Worm (Caenorhabditis elegans) whole organism, L3 larva: Measurements from ENCODE around the gene rexd-1.

Experiments used
- R02D3.7 ChIP-seq: fragments of 150-350 bp; optimal IDR thresholded peaks from 2 replicates; lab custom pipeline; 2014; ENCODE audit warnings: missing biosample characterization, missing genetic modification characterization
- ZK546.5 ChIP-seq: sonication (generic microtip); optimal IDR thresholded peaks from 2 replicates; lab custom pipeline; 2017; ENCODE audit warnings: missing biosample characterization, missing genetic modification characterization
- ama-1 ChIP-seq: fragments of 150-350 bp; optimal IDR thresholded peaks from 2 replicates; lab custom pipeline; 2018
- ceh-16 ChIP-seq: sonication (generic microtip); optimal IDR thresholded peaks from 2 replicates; lab custom pipeline; 2017; ENCODE audit warnings: missing biosample characterization, missing genetic modification characterization
- ceh-28 ChIP-seq: fragments of 150-350 bp; optimal IDR thresholded peaks from 2 replicates; lab custom pipeline; 2014; ENCODE audit warnings: missing biosample characterization, missing genetic modification reagents, missing genetic modification characterization
- ceh-82 ChIP-seq: fragments of 150-350 bp; optimal IDR thresholded peaks from 2 replicates; lab custom pipeline; 2014; ENCODE audit warnings: missing biosample characterization, missing genetic modification characterization
- ceh-9 ChIP-seq: sonication (generic microtip); optimal IDR thresholded peaks from 2 replicates; lab custom pipeline; 2018; ENCODE audit warnings: missing biosample characterization, missing genetic modification characterization
- daf-12 ChIP-seq: fragments of 150-350 bp; optimal IDR thresholded peaks from 2 replicates; lab custom pipeline; 2014; ENCODE audit warnings: missing biosample characterization, missing genetic modification reagents, missing genetic modification characterization
- egl-5 ChIP-seq: fragments of 150-350 bp; optimal IDR thresholded peaks from 2 replicates; lab custom pipeline; 2017; ENCODE audit warnings: missing biosample characterization, missing genetic modification reagents, missing genetic modification characterization, inconsistent platforms
- elt-1 ChIP-seq: fragments of 150-350 bp; optimal IDR thresholded peaks from 2 replicates; lab custom pipeline; 2014; ENCODE audit warnings: missing biosample characterization, missing genetic modification characterization
- elt-2 ChIP-seq: sonication (generic microtip); optimal IDR thresholded peaks from 2 replicates; lab custom pipeline; 2016; ENCODE audit warnings: missing genetic modification reagents, mild to moderate bottlenecking, missing genetic modification characterization, missing compliant biosample characterization
- elt-3 ChIP-seq, 3 experiments: fragments of 150-350 bp in 1 of 3; sonication (generic microtip) in 2 of 3; optimal IDR thresholded peaks; 2 replicates in 2 of 3; 4 replicates in 1 of 3; lab custom pipeline; 2014 to 2017; ENCODE audit warnings: missing biosample characterization in 3 of 3, missing genetic modification characterization in 3 of 3
- eor-1 ChIP-seq, 2 experiments: fragments of 150-350 bp; optimal IDR thresholded peaks; 2 replicates each; lab custom pipeline; 2014 to 2018; ENCODE audit warnings: missing biosample characterization in 2 of 2, missing genetic modification characterization in 2 of 2
- fkh-10 ChIP-seq: sonication (generic microtip); optimal IDR thresholded peaks from 2 replicates; lab custom pipeline; 2017; ENCODE audit warnings: missing biosample characterization, missing genetic modification reagents, missing genetic modification characterization
- fkh-2 ChIP-seq: fragments of 150-350 bp; optimal IDR thresholded peaks from 2 replicates; lab custom pipeline; 2014; ENCODE audit warnings: missing biosample characterization, missing genetic modification reagents, missing genetic modification characterization
- fos-1 ChIP-seq: fragments of 150-350 bp; optimal IDR thresholded peaks from 2 replicates; lab custom pipeline; 2014; ENCODE audit warnings: missing biosample characterization, missing genetic modification characterization
- hmg-11 ChIP-seq: sonication (generic microtip); optimal IDR thresholded peaks from 2 replicates; lab custom pipeline; 2016; ENCODE audit warnings: missing genetic modification characterization, missing compliant biosample characterization
- lin-15B ChIP-seq: fragments of 150-350 bp; optimal IDR thresholded peaks from 2 replicates; lab custom pipeline; 2014; ENCODE audit warnings: missing biosample characterization, missing genetic modification characterization
- lin-39 ChIP-seq: fragments of 150-350 bp; optimal IDR thresholded peaks from 2 replicates; lab custom pipeline; 2018; ENCODE audit warnings: missing biosample characterization, missing genetic modification reagents, missing genetic modification characterization
- lsy-12 ChIP-seq: sonication (generic microtip); optimal IDR thresholded peaks from 2 replicates; lab custom pipeline; 2016; ENCODE audit warnings: mild to moderate bottlenecking, missing genetic modification characterization, missing compliant biosample characterization
- mdl-1 ChIP-seq: fragments of 150-350 bp; optimal IDR thresholded peaks from 2 replicates; lab custom pipeline; 2014; ENCODE audit warnings: missing biosample characterization, missing genetic modification characterization
- mml-1 ChIP-seq: fragments of 150-350 bp; sonication (generic microtip); optimal IDR thresholded peaks from 3 replicates; lab custom pipeline; 2014; ENCODE audit warnings: missing biosample characterization, missing genetic modification characterization
- nfya-1 ChIP-seq: sonication (generic microtip); optimal IDR thresholded peaks from 2 replicates; lab custom pipeline; 2017; ENCODE audit warnings: missing genetic modification characterization, mild to moderate bottlenecking, missing compliant biosample characterization, antibody characterized with exemption, moderate library complexity; ENCODE audit not compliant: insufficient read depth
- nhr-11 ChIP-seq: fragments of 150-350 bp; optimal IDR thresholded peaks from 2 replicates; lab custom pipeline; 2014; ENCODE audit warnings: missing biosample characterization, missing genetic modification characterization
- nhr-12 ChIP-seq: fragments of 150-350 bp; optimal IDR thresholded peaks from 2 replicates; lab custom pipeline; 2014; ENCODE audit warnings: missing biosample characterization, missing genetic modification characterization
- nhr-23 ChIP-seq: fragments of 150-350 bp; optimal IDR thresholded peaks from 2 replicates; lab custom pipeline; 2014; ENCODE audit warnings: missing biosample characterization, missing genetic modification reagents, missing genetic modification characterization
- nhr-43 ChIP-seq: sonication (generic microtip); optimal IDR thresholded peaks from 2 replicates; lab custom pipeline; 2016; ENCODE audit warnings: mild to moderate bottlenecking, missing genetic modification characterization, missing compliant biosample characterization; ENCODE audit not compliant: poor library complexity, severe bottlenecking
- nhr-67 ChIP-seq: fragments of 150-350 bp; optimal IDR thresholded peaks from 2 replicates; lab custom pipeline; 2014; ENCODE audit warnings: missing biosample characterization, missing genetic modification characterization
- nhr-76 ChIP-seq: fragments of 150-350 bp; sonication (generic microtip); optimal IDR thresholded peaks from 5 replicates; lab custom pipeline; 2014; ENCODE audit warnings: missing biosample characterization, missing genetic modification characterization
- nhr-77 ChIP-seq: fragments of 150-350 bp; optimal IDR thresholded peaks from 2 replicates; lab custom pipeline; 2014; ENCODE audit warnings: missing biosample characterization, missing genetic modification characterization
- pha-4 ChIP-seq: fragments of 150-350 bp; optimal IDR thresholded peaks from 2 replicates; lab custom pipeline; 2014; ENCODE audit warnings: missing biosample characterization, missing genetic modification reagents, missing genetic modification characterization
- pqm-1 ChIP-seq: fragments of 150-350 bp; optimal IDR thresholded peaks from 2 replicates; lab custom pipeline; 2017; ENCODE audit warnings: missing biosample characterization, missing genetic modification characterization, inconsistent platforms
- sea-2 ChIP-seq: fragments of 150-350 bp; sonication (generic microtip); optimal IDR thresholded peaks from 4 replicates; lab custom pipeline; 2014; ENCODE audit warnings: missing biosample characterization, missing genetic modification reagents, missing genetic modification characterization
- tbx-2 ChIP-seq: sonication (generic microtip); optimal IDR thresholded peaks from 2 replicates; lab custom pipeline; 2016; ENCODE audit warnings: mild to moderate bottlenecking, missing genetic modification characterization, missing compliant biosample characterization
- unc-39 ChIP-seq: sonication (generic microtip); optimal IDR thresholded peaks from 4 replicates; lab custom pipeline; 2017; ENCODE audit warnings: missing biosample characterization, missing genetic modification characterization
- zag-1 ChIP-seq: fragments of 150-350 bp; optimal IDR thresholded peaks from 2 replicates; lab custom pipeline; 2014; ENCODE audit warnings: missing biosample characterization, missing genetic modification characterization
- ztf-4 ChIP-seq: fragments of 150-350 bp; optimal IDR thresholded peaks from 2 replicates; lab custom pipeline; 2014; ENCODE audit warnings: missing biosample characterization, missing genetic modification characterization

The rexd-1 gene

ce11 chrIII:1831104-1831503, 3.2 kb upstream of the rexd-1 start:
- TF ChIP-seq elt-1 (tag; lab: Kevin White, UChicago), result no peak
- TF ChIP-seq fos-1 (tag; lab: Kevin White, UChicago), result no peak
- TF ChIP-seq nhr-67, result no peak
- TF ChIP-seq mml-1, result no peak
- no peak for TF ChIP-seq ztf-4
- no peak for TF ChIP-seq ceh-9 (tag; lab: Kevin White, UChicago)
- no peak for TF ChIP-seq daf-12 (tag; lab: Kevin White, UChicago)
- no peak for TF ChIP-seq R02D3.7 (tag; lab: Kevin White, UChicago)
- no peak for TF ChIP-seq egl-5 (tag; lab: Kevin White, UChicago)
- no peak for TF ChIP-seq zag-1 (tag; lab: Kevin White, UChicago)
- TF ChIP-seq sea-2, result no peak
- no peak for TF ChIP-seq ceh-82 (tag; lab: Kevin White, UChicago)
- no peak for TF ChIP-seq ceh-28
- no peak for TF ChIP-seq fkh-10
- no peak for TF ChIP-seq mdl-1 (tag; lab: Kevin White, UChicago)
- no peak for TF ChIP-seq elt-2 (tag; lab: Kevin White, UChicago)
- no peak for TF ChIP-seq pha-4 (tag; lab: Kevin White, UChicago)
- TF ChIP-seq lin-39 (tag; lab: Kevin White, UChicago), result no peak
- no peak for TF ChIP-seq tbx-2

- no peak for TF ChIP-seq nfya-1 (tag; lab: Kevin White, UChicago)
- no peak for TF ChIP-seq daf-12 (tag; lab: Kevin White, UChicago)
- no peak for TF ChIP-seq pha-4 (tag; lab: Kevin White, UChicago)
- no peak for TF ChIP-seq nhr-11
- TF ChIP-seq nhr-12, result no peak
- no peak for TF ChIP-seq nhr-77 (tag; lab: Kevin White, UChicago)
- no peak for TF ChIP-seq nhr-43
- no peak for TF ChIP-seq hmg-11 (tag; lab: Kevin White, UChicago)
- TF ChIP-seq tbx-2, result no peak
- no peak for TF ChIP-seq eor-1 (tag; optimal IDR thresholded peaks at IDR 0.05; lab: Kevin White, UChicago)
- TF ChIP-seq fkh-2 (tag; lab: Kevin White, UChicago), result no peak
- no peak for TF ChIP-seq fkh-10
- no peak for TF ChIP-seq lin-15B
- TF ChIP-seq lin-39 (tag; lab: Kevin White, UChicago), result no peak
- TF ChIP-seq nhr-23 (tag; lab: Kevin White, UChicago), result no peak
- TF ChIP-seq nhr-76 (tag; lab: Kevin White, UChicago), result no peak
- no peak for TF ChIP-seq ZK546.5 (tag; lab: Kevin White, UChicago)
- TF ChIP-seq lsy-12, result no peak
- no peak for TF ChIP-seq unc-39
- TF ChIP-seq elt-1 (tag; lab: Kevin White, UChicago), result no peak
Measured at ce11 chrIII:1832453-1832852, 1.9 kb upstream of the rexd-1 start.

ce11 chrIII:1848747-1849146, 14.4 kb downstream of the rexd-1 start, which contains the start of gene pqn-82:
pqn-82 (plus strand) TSS chrIII:1849047.
- TF ChIP-seq elt-3 (tag; optimal IDR thresholded peaks at IDR 0.05; lab: Kevin White, UChicago) (no peak), ceh-16 (tag; lab: Kevin White, UChicago) (no peak), pqm-1 (tag; lab: Kevin White, UChicago) (no peak)

ce11 chrIII:1852126-1852717, 17.9 kb downstream of the rexd-1 start:
- TF ChIP-seq egl-5 (tag; lab: Kevin White, UChicago), result no peak
- no peak for TF ChIP-seq nfya-1 (tag; lab: Kevin White, UChicago)
- peak; percentile 68 for TF ChIP-seq ceh-28
- TF ChIP-seq ama-1 (lab: Kevin White, UChicago), result no peak
- no peak for TF ChIP-seq elt-1 (tag; lab: Kevin White, UChicago)
